Worm (Caenorhabditis elegans) whole organism, L4 larva: ENCODE results near the gene F41G3.6.

Experiments used
- daf-8 ChIP-seq: fragments of 200-800 bp; sonication (Bioruptor generic); IDR thresholded peaks from 2 replicates; pipeline ENCODE4 v1.3.6; 2022; ENCODE audit warnings: missing genetic modification characterization, missing compliant biosample characterization
- egl-43 ChIP-seq: fragments of 200-800 bp; sonication (Bioruptor generic); IDR thresholded peaks from 2 replicates; pipeline ENCODE4 v1.3.6; 2022; ENCODE audit warnings: missing genetic modification reagents, missing genetic modification characterization, missing compliant biosample characterization
- gei-8 ChIP-seq: fragments of 200-800 bp; sonication (Bioruptor generic); optimal IDR thresholded peaks from 2 replicates; lab custom pipeline; 2018; ENCODE audit warnings: mild to moderate bottlenecking, missing genetic modification characterization, missing compliant biosample characterization
- lin-1 ChIP-seq: fragments of 200-800 bp; sonication (Bioruptor generic); IDR thresholded peaks from 2 replicates; pipeline ENCODE4 v1.3.6; 2022; ENCODE audit warnings: missing genetic modification reagents, missing genetic modification characterization, missing compliant biosample characterization
- lsy-2 ChIP-seq, 2 experiments: fragments of 150-350 bp in 1 of 2; sonication (generic microtip) in 1 of 2; optimal IDR thresholded peaks; 2 replicates each; lab custom pipeline; 2014 to 2017; ENCODE audit warnings: missing biosample characterization in 2 of 2, missing genetic modification characterization in 2 of 2
- mxl-3 ChIP-seq: fragments of 200-800 bp; sonication (Bioruptor generic); optimal IDR thresholded peaks from 2 replicates; lab custom pipeline; 2018; ENCODE audit warnings: mild to moderate bottlenecking, missing genetic modification characterization, missing compliant biosample characterization
- nhr-111 ChIP-seq: fragments of 200-800 bp; sonication (Bioruptor generic); optimal IDR thresholded peaks from 2 replicates; lab custom pipeline; 2018; ENCODE audit warnings: mild to moderate bottlenecking, missing genetic modification characterization, missing compliant biosample characterization
- pha-4 ChIP-seq, 2 experiments: fragments of 150-350 bp in 1 of 2; fragments of 200-800 bp in 1 of 2; sonication (Bioruptor generic) in 1 of 2; IDR thresholded peaks in 1 of 2; optimal IDR thresholded peaks in 1 of 2; 2 replicates each; pipeline versions ENCODE4 v1.3.6 to Lab custom; 2014 to 2022; ENCODE audit warnings: missing genetic modification characterization in 2 of 2, missing genetic modification reagents in 2 of 2, missing biosample characterization in 1 of 2, missing compliant biosample characterization in 1 of 2
- rbr-2 ChIP-seq: sonication (generic microtip); optimal IDR thresholded peaks from 2 replicates; lab custom pipeline; 2016; ENCODE audit warnings: missing genotype, missing genetic modification characterization, missing compliant biosample characterization
- snpc-4 ChIP-seq: fragments of 150-350 bp; optimal IDR thresholded peaks from 2 replicates; lab custom pipeline; 2014; ENCODE audit warnings: missing biosample characterization, missing genetic modification characterization
- tag-97 ChIP-seq: fragments of 200-800 bp; sonication (Bioruptor generic); IDR thresholded peaks from 2 replicates; pipeline ENCODE4 v1.3.6; 2022; ENCODE audit warnings: missing genetic modification characterization, missing compliant biosample characterization
- unc-62 ChIP-seq, 3 experiments: fragments of 150-350 bp in 1 of 3; sonication (generic microtip); optimal IDR thresholded peaks in 2 of 3; peaks in 1 of 3; 1 replicate in 1 of 3; 2 replicates in 2 of 3; lab custom pipeline; 2014 to 2017; ENCODE audit warnings: missing biosample characterization in 3 of 3, missing genetic modification characterization in 3 of 3, missing genetic modification reagents in 3 of 3, missing genotype in 1 of 3

DNA sequence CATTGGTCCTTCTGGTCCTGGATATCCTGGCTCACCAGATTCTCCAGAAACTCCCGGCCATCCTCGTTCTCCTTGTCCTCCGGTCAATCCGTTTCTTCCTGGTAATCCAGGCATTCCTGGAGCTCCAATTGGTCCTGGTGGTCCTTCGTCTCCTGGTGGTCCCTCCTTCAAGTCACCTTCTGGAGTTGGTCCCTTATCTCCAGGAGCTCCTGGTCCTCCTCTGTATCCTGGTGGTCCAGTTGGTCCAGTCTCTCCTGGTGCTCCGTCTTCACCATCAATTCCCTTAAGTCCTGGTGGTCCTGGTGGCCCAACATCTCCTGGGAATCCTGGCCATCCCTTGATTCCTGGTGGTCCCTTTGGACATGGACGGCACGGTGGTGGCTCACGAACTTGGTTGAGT, 32.1 kb upstream of the F41G3.6 start:
- 0 out of 2 replicates have a peak, but pooled peaks have one; percentile 3 for TF ChIP-seq egl-43 (GFP tag; lab: Robert Waterston, UW)
- TF ChIP-seq pha-4 (GFP tag; IDR thresholded peaks at IDR 0.05; lab: Robert Waterston, UW), result no peak
- no peak for TF ChIP-seq pha-4 (tag; optimal IDR thresholded peaks at IDR 0.05; lab: Kevin White, UChicago)
- TF ChIP-seq unc-62 (GFP tag; optimal IDR thresholded peaks at IDR 0.05 in 1 of 2; lab: Kevin White, UChicago), result no peak
- TF ChIP-seq unc-62 (tag; optimal IDR thresholded peaks at IDR 0.05; lab: Kevin White, UChicago), result no peak
- TF ChIP-seq mxl-3, result no peak
- TF ChIP-seq daf-8 (GFP tag; lab: Robert Waterston, UW), result no peak
- TF ChIP-seq gei-8 (GFP tag; lab: Kevin White, UChicago), result no peak
- no peak for TF ChIP-seq snpc-4 (tag; lab: Kevin White, UChicago)
- no peak for TF ChIP-seq lsy-2 (tag; optimal IDR thresholded peaks at IDR 0.05; lab: Kevin White, UChicago)
- TF ChIP-seq lin-1, result no peak
- TF ChIP-seq tag-97 (GFP tag; lab: Robert Waterston, UW), result no peak
- no peak for TF ChIP-seq nhr-111
- TF ChIP-seq rbr-2, result no peak
